Fruit fly (Drosophila melanogaster) whole organism, pupa: ENCODE measurements around the gene CG15169.

Experiments used
- CG10348 ChIP-seq: fragments of 200-800 bp; sonication (Bioruptor generic); IDR thresholded peaks from 2 replicates; pipeline ENCODE4 v1.3.6; 2022; ENCODE audit warnings: missing biosample characterization, missing genetic modification characterization
- CG12605 ChIP-seq: fragments of 200-800 bp; sonication (Bioruptor generic); IDR thresholded peaks from 2 replicates; pipeline ENCODE4 v1.3.6; 2022; ENCODE audit warnings: missing biosample characterization, missing genetic modification characterization
- CG13204 ChIP-seq: fragments of 200-800 bp; sonication (Bioruptor generic); optimal IDR thresholded peaks from 2 replicates; lab custom pipeline; 2018; ENCODE audit warnings: missing biosample characterization, mild to moderate bottlenecking, missing genetic modification characterization, moderate library complexity
- CG14655 ChIP-seq: fragments of 200-800 bp; sonication (Bioruptor generic); optimal IDR thresholded peaks from 3 replicates; lab custom pipeline; 2017; ENCODE audit warnings: mild to moderate bottlenecking, missing biosample characterization, missing genetic modification reagents, missing genetic modification characterization
- CG15710 ChIP-seq: fragments of 200-800 bp; sonication (Bioruptor generic); optimal IDR thresholded peaks from 2 replicates; lab custom pipeline; 2018; ENCODE audit warnings: missing biosample characterization, mild to moderate bottlenecking, missing genetic modification characterization, moderate library complexity
- CG17806 ChIP-seq: fragments of 200-800 bp; sonication (Bioruptor generic); optimal IDR thresholded peaks from 2 replicates; lab custom pipeline; 2018; ENCODE audit warnings: missing biosample characterization, mild to moderate bottlenecking, missing genetic modification characterization, moderate library complexity
- CG32121 ChIP-seq: fragments of 200-800 bp; sonication (Bioruptor generic); IDR thresholded peaks from 2 replicates; pipeline ENCODE4 v1.3.6; 2022; ENCODE audit warnings: missing biosample characterization, missing genetic modification characterization
- CG34367 ChIP-seq: fragments of 200-800 bp; sonication (Bioruptor generic); optimal IDR thresholded peaks from 2 replicates; lab custom pipeline; 2018; ENCODE audit warnings: missing biosample characterization, mild to moderate bottlenecking, missing genetic modification characterization
- CG4496 ChIP-seq: fragments of 200-800 bp; sonication (Bioruptor generic); IDR thresholded peaks from 3 replicates; pipeline ENCODE4 v1.3.6; 2022; ENCODE audit warnings: missing biosample characterization, missing genetic modification characterization
- CG8159 ChIP-seq: fragments of 200-800 bp; sonication (Bioruptor generic); optimal IDR thresholded peaks from 3 replicates; lab custom pipeline; 2018; ENCODE audit warnings: missing biosample characterization, mild to moderate bottlenecking, missing genetic modification characterization, moderate library complexity
- CG8301 ChIP-seq: fragments of 200-800 bp; sonication (Bioruptor generic); optimal IDR thresholded peaks from 2 replicates; lab custom pipeline; 2018; ENCODE audit warnings: missing biosample characterization, mild to moderate bottlenecking, missing genetic modification characterization
- CG9948 ChIP-seq: fragments of 200-800 bp; sonication (Bioruptor generic); optimal IDR thresholded peaks from 2 replicates; lab custom pipeline; 2018; ENCODE audit warnings: missing biosample characterization, mild to moderate bottlenecking, missing genetic modification characterization, moderate library complexity
- D1 ChIP-seq: fragments of 200-800 bp; sonication (Bioruptor generic); optimal IDR thresholded peaks from 2 replicates; lab custom pipeline; 2018; ENCODE audit warnings: missing biosample characterization, mild to moderate bottlenecking, missing genetic modification characterization, moderate library complexity
- EcR ChIP-seq: fragments of 200-800 bp; sonication (Bioruptor generic); optimal IDR thresholded peaks from 3 replicates; lab custom pipeline; 2019; ENCODE audit warnings: missing biosample characterization, missing genetic modification characterization, mild to moderate bottlenecking, moderate library complexity, missing genetic modification reagents
- Ets98B ChIP-seq: fragments of 200-800 bp; sonication (Bioruptor generic); IDR thresholded peaks from 2 replicates; pipeline ENCODE4 v1.3.6; 2022; ENCODE audit warnings: missing biosample characterization, missing genetic modification characterization
- Pif1A ChIP-seq: fragments of 200-800 bp; sonication (Bioruptor generic); optimal IDR thresholded peaks from 3 replicates; lab custom pipeline; 2016; ENCODE audit warnings: missing biosample characterization, missing genetic modification characterization
- Snoo ChIP-seq: fragments of 200-800 bp; sonication (Bioruptor generic); optimal IDR thresholded peaks from 3 replicates; lab custom pipeline; 2017; ENCODE audit warnings: missing biosample characterization, mild to moderate bottlenecking, missing genetic modification characterization, inconsistent platforms
- fd96Ca ChIP-seq: fragments of 200-800 bp; sonication (Bioruptor generic); IDR thresholded peaks from 3 replicates; pipeline ENCODE4 v1.3.6; 2022; ENCODE audit warnings: missing biosample characterization, missing genetic modification characterization
- gl ChIP-seq: fragments of 200-800 bp; sonication (Bioruptor generic); optimal IDR thresholded peaks from 2 replicates; lab custom pipeline; 2018; ENCODE audit warnings: missing biosample characterization, mild to moderate bottlenecking, missing genetic modification characterization
- rn ChIP-seq: fragments of 200-800 bp; sonication (Bioruptor generic); IDR thresholded peaks from 2 replicates; pipeline ENCODE4 v1.3.6; 2022; ENCODE audit warnings: missing biosample characterization, missing genetic modification characterization

CG15169 gene

dm6 chr2L:18967897-18968296 lies 22.9 kb upstream of the CG15169 start:
- TF ChIP-seq rn (GFP tag; lab: Robert Waterston, UW) (no peak), D1 (tag; lab: Kevin White, UChicago) (no peak)

- peak; percentile 33 for TF ChIP-seq CG8159
- peak; percentile 25 for TF ChIP-seq CG15710
- TF ChIP-seq EcR (GFP tag; lab: Kevin White, UChicago), result peak; percentile 27
- TF ChIP-seq CG8301 (tag; lab: Kevin White, UChicago), result no peak
These were observed 22.3 kb upstream of the CG15169 start, which contains the start of the genes Nak and Tango6 for dm6 chr2L:18968370-18969105. Gene Nak (minus strand): TSS chr2L:18968744. Gene Tango6 (plus strand): TSS chr2L:18969028.

dm6 chr2L:18974063-18974779 lies 16.6 kb upstream of the CG15169 start, which contains the start of the genes L2HGDH and CG10431:
Gene L2HGDH (minus strand): TSS chr2L:18974448.
Gene CG10431 (plus strand): TSS chr2L:18974710.
- peak; percentile 50 for TF ChIP-seq CG17806 (tag; lab: Kevin White, UChicago)
- TF ChIP-seq Ets98B (GFP tag; lab: Robert Waterston, UW), result peak; percentile 13
- TF ChIP-seq CG12605 (GFP tag; lab: Robert Waterston, UW), result no peak
- no peak for TF ChIP-seq gl
- peak; percentile 43 for TF ChIP-seq CG9948 (tag; lab: Kevin White, UChicago)
- peak; percentile 64 for TF ChIP-seq CG8159
- TF ChIP-seq fd96Ca (GFP tag; lab: Robert Waterston, UW), result no peak
- peak; percentile 56 for TF ChIP-seq CG15710
- TF ChIP-seq CG4496 (GFP tag; lab: Robert Waterston, UW), result no peak
- TF ChIP-seq Pif1A (GFP tag; lab: Kevin White, UChicago), result no peak
- TF ChIP-seq CG8301 (tag; lab: Kevin White, UChicago), result peak; percentile 38
- peak; percentile 36 for TF ChIP-seq EcR (GFP tag; lab: Kevin White, UChicago)
- TF ChIP-seq Snoo (tag; lab: Kevin White, UChicago), result peak; percentile 59
- TF ChIP-seq, all 21 proteins: peak for 8

- TF ChIP-seq CG15710, result no peak
- TF ChIP-seq CG12605 (GFP tag; lab: Robert Waterston, UW), result no peak
- no peak for TF ChIP-seq CG10348 (GFP tag; lab: Robert Waterston, UW)
- TF ChIP-seq rn (GFP tag; lab: Robert Waterston, UW), result no peak
- no peak for TF ChIP-seq CG8159
- TF ChIP-seq CG34367 (tag; lab: Kevin White, UChicago), result no peak
- TF ChIP-seq CG13204, result no peak
- TF ChIP-seq Snoo (tag; lab: Kevin White, UChicago), result no peak
- TF ChIP-seq CG9948 (tag; lab: Kevin White, UChicago), result no peak
- no peak for TF ChIP-seq CG14655 (GFP tag; lab: Kevin White, UChicago)
These were observed 14.1 kb upstream of the CG15169 start for dm6 chr2L:18976749-18977148.

- TF ChIP-seq CG17806 (tag; lab: Kevin White, UChicago) (no peak), CG12605 (GFP tag; lab: Robert Waterston, UW) (no peak), CG32121 (GFP tag; lab: Robert Waterston, UW) (no peak), CG4496 (GFP tag; lab: Robert Waterston, UW) (no peak), rn (GFP tag; lab: Robert Waterston, UW) (no peak), CG8159 (no peak), D1 (tag; lab: Kevin White, UChicago) (no peak), Ets98B (GFP tag; lab: Robert Waterston, UW) (no peak), fd96Ca (GFP tag; lab: Robert Waterston, UW) (no peak), CG13204 (no peak), gl (no peak), Snoo (tag; lab: Kevin White, UChicago) (no peak), CG8301 (tag; lab: Kevin White, UChicago) (no peak), CG9948 (tag; lab: Kevin White, UChicago) (no peak), CG34367 (tag; lab: Kevin White, UChicago) (no peak), CG15710 (no peak), Pif1A (GFP tag; lab: Kevin White, UChicago) (no peak)
- TF ChIP-seq, all 21 proteins: peak for 0
These were observed 11.9 kb upstream of the CG15169 start for dm6 chr2L:18978923-18979322.

dm6 chr2L:18979407-18979806 lies 11.4 kb upstream of the CG15169 start:
- TF ChIP-seq EcR (GFP tag; lab: Kevin White, UChicago) (peak; percentile 52), CG17806 (tag; lab: Kevin White, UChicago) (no peak), CG8159 (no peak), Pif1A (GFP tag; lab: Kevin White, UChicago) (no peak), CG13204 (no peak), D1 (tag; lab: Kevin White, UChicago) (no peak)
